Worm (Caenorhabditis elegans) whole organism, L4 larva: Measurements from ENCODE around the gene hat-1.

Experiments
- D1046.2 ChIP-seq: fragments of 200-800 bp; sonication (Bioruptor generic); IDR thresholded peaks from 2 replicates; pipeline ENCODE4 v1.3.6; 2022; ENCODE audit warnings: missing genetic modification characterization, missing compliant biosample characterization
- F10B5.3 ChIP-seq: sonication (generic microtip); optimal IDR thresholded peaks from 2 replicates; lab custom pipeline; 2016; ENCODE audit warnings: mild to moderate bottlenecking, missing genetic modification characterization, missing compliant biosample characterization
- F49E8.2 ChIP-seq: sonication (generic microtip); optimal IDR thresholded peaks from 2 replicates; lab custom pipeline; 2016; ENCODE audit warnings: missing compliant biosample characterization, mild to moderate bottlenecking, missing genetic modification characterization, borderline replicate concordance
- R02D3.7 ChIP-seq: fragments of 150-350 bp; sonication (generic microtip); optimal IDR thresholded peaks from 3 replicates; lab custom pipeline; 2014; ENCODE audit warnings: missing biosample characterization, missing genetic modification characterization
- T20F7.1 ChIP-seq: fragments of 200-800 bp; sonication (Bioruptor generic); optimal IDR thresholded peaks from 2 replicates; lab custom pipeline; 2018; ENCODE audit warnings: mild to moderate bottlenecking, missing genetic modification characterization, missing compliant biosample characterization
- T26A8.4 ChIP-seq: fragments of 200-800 bp; sonication (Bioruptor generic); IDR thresholded peaks from 2 replicates; pipeline ENCODE4 v1.3.6; 2022; ENCODE audit warnings: missing genetic modification characterization, missing compliant biosample characterization
- Y105C5A.15 ChIP-seq: fragments of 200-800 bp; sonication (Bioruptor generic); IDR thresholded peaks from 2 replicates; pipeline ENCODE4 v1.3.6; 2022; ENCODE audit warnings: missing genetic modification characterization, missing compliant biosample characterization
- Y48G9A.11 ChIP-seq: fragments of 200-800 bp; sonication (Bioruptor generic); IDR thresholded peaks from 2 replicates; pipeline ENCODE4 v1.3.6; 2022; ENCODE audit warnings: missing genetic modification reagents, missing genetic modification characterization, missing compliant biosample characterization
- Y5F2A.4 ChIP-seq: fragments of 200-800 bp; sonication (Bioruptor generic); optimal IDR thresholded peaks from 2 replicates; lab custom pipeline; 2018; ENCODE audit warnings: mild to moderate bottlenecking, missing genetic modification characterization, missing compliant biosample characterization
- Y75B8A.6 ChIP-seq: fragments of 200-800 bp; sonication (Bioruptor generic); IDR thresholded peaks from 2 replicates; pipeline ENCODE4 v1.3.6; 2022; ENCODE audit warnings: missing genetic modification reagents, missing genetic modification characterization, missing compliant biosample characterization
- ZK337.2 ChIP-seq: fragments of 200-800 bp; sonication (Bioruptor generic); IDR thresholded peaks from 2 replicates; pipeline ENCODE4 v1.3.6; 2022; ENCODE audit warnings: missing genetic modification reagents, missing genetic modification characterization, missing compliant biosample characterization
- ama-1 ChIP-seq: fragments of 150-350 bp; optimal IDR thresholded peaks from 2 replicates; lab custom pipeline; 2014; ENCODE audit warnings: inconsistent platforms, mixed read lengths
- arid-1 ChIP-seq: fragments of 200-800 bp; sonication (Bioruptor generic); conservative IDR thresholded peaks from 2 replicates; pipeline ENCODE4 v1.3.6; 2022; ENCODE audit warnings: missing genetic modification reagents, missing genetic modification characterization, missing compliant biosample characterization
- ceh-32 ChIP-seq: sonication (generic microtip); optimal IDR thresholded peaks from 2 replicates; lab custom pipeline; 2016; ENCODE audit warnings: mild to moderate bottlenecking, missing genetic modification characterization, missing compliant biosample characterization; ENCODE audit not compliant: poor library complexity
- ceh-62 ChIP-seq: sonication (generic microtip); optimal IDR thresholded peaks from 2 replicates; lab custom pipeline; 2017; ENCODE audit warnings: missing biosample characterization, missing genetic modification characterization
- ceh-82 ChIP-seq: sonication (generic microtip); optimal IDR thresholded peaks from 2 replicates; lab custom pipeline; 2017; ENCODE audit warnings: missing biosample characterization, missing genetic modification characterization
- cey-2 ChIP-seq: sonication (generic microtip); optimal IDR thresholded peaks from 3 replicates; lab custom pipeline; 2017; ENCODE audit warnings: missing genetic modification characterization, mild to moderate bottlenecking, missing compliant biosample characterization, antibody characterized with exemption, borderline replicate concordance; ENCODE audit not compliant: insufficient read depth
- ctbp-1 ChIP-seq: fragments of 200-800 bp; sonication (Bioruptor generic); IDR thresholded peaks from 2 replicates; pipeline ENCODE4 v1.3.6; 2022; ENCODE audit warnings: missing genetic modification reagents, missing genetic modification characterization, missing compliant biosample characterization
- daf-12 ChIP-seq: fragments of 150-350 bp; optimal IDR thresholded peaks from 2 replicates; lab custom pipeline; 2014; ENCODE audit warnings: missing biosample characterization, missing genetic modification reagents, missing genetic modification characterization
- daf-16 ChIP-seq, 3 experiments: sonication (generic microtip); optimal IDR thresholded peaks; 2 replicates each; lab custom pipeline; 2016 to 2017; ENCODE audit warnings: missing genetic modification characterization in 3 of 3, missing genetic modification reagents in 3 of 3, mild to moderate bottlenecking in 2 of 3, missing compliant biosample characterization in 2 of 3, missing biosample characterization in 1 of 3, moderate library complexity in 1 of 3
- daf-19 ChIP-seq: fragments of 200-800 bp; sonication (Bioruptor generic); conservative IDR thresholded peaks from 2 replicates; pipeline ENCODE4 v1.3.6; 2022; ENCODE audit warnings: missing genetic modification characterization, missing compliant biosample characterization
- dmd-8 ChIP-seq: fragments of 200-800 bp; sonication (Bioruptor generic); IDR thresholded peaks from 2 replicates; pipeline ENCODE4 v1.3.6; 2022; ENCODE audit warnings: missing genetic modification characterization, missing compliant biosample characterization
- dmd-9 ChIP-seq: fragments of 200-800 bp; sonication (Bioruptor generic); IDR thresholded peaks from 2 replicates; pipeline ENCODE4 v1.3.6; 2022; ENCODE audit warnings: missing genetic modification reagents, missing genetic modification characterization, missing compliant biosample characterization
- fos-1 ChIP-seq: fragments of 150-350 bp; optimal IDR thresholded peaks from 2 replicates; lab custom pipeline; 2014; ENCODE audit warnings: missing biosample characterization, missing genetic modification characterization
- hlh-30 ChIP-seq: sonication (generic microtip); optimal IDR thresholded peaks from 2 replicates; lab custom pipeline; 2017; ENCODE audit warnings: antibody characterized with exemption, mild to moderate bottlenecking, missing genetic modification characterization, missing compliant biosample characterization; ENCODE audit not compliant: insufficient read depth
- lin-1 ChIP-seq: fragments of 200-800 bp; sonication (Bioruptor generic); IDR thresholded peaks from 2 replicates; pipeline ENCODE4 v1.3.6; 2022; ENCODE audit warnings: missing genetic modification reagents, missing genetic modification characterization, missing compliant biosample characterization
- lin-15B ChIP-seq: fragments of 150-350 bp; sonication (generic microtip); optimal IDR thresholded peaks from 3 replicates; lab custom pipeline; 2014; ENCODE audit warnings: missing biosample characterization, missing genetic modification characterization
- lin-29 ChIP-seq: fragments of 200-800 bp; sonication (Bioruptor generic); IDR thresholded peaks from 2 replicates; pipeline ENCODE4 v1.3.6; 2022; ENCODE audit warnings: missing genetic modification reagents, missing genetic modification characterization, missing compliant biosample characterization
- lin-38 ChIP-seq: fragments of 200-800 bp; sonication (Bioruptor generic); IDR thresholded peaks from 2 replicates; pipeline ENCODE4 v1.3.6; 2022; ENCODE audit warnings: missing genetic modification reagents, missing genetic modification characterization, missing compliant biosample characterization
- lin-39 ChIP-seq: fragments of 150-350 bp; optimal IDR thresholded peaks from 2 replicates; lab custom pipeline; 2014; ENCODE audit warnings: missing biosample characterization, missing genetic modification reagents, missing genetic modification characterization
- lsy-2 ChIP-seq, 2 experiments: fragments of 150-350 bp in 1 of 2; sonication (generic microtip) in 1 of 2; optimal IDR thresholded peaks; 2 replicates each; lab custom pipeline; 2014 to 2017; ENCODE audit warnings: missing biosample characterization in 2 of 2, missing genetic modification characterization in 2 of 2
- mdl-1 ChIP-seq, 2 experiments: fragments of 150-350 bp in 1 of 2; sonication (generic microtip) in 1 of 2; optimal IDR thresholded peaks; 2 replicates each; lab custom pipeline; 2014 to 2017; ENCODE audit warnings: missing biosample characterization in 2 of 2, missing genetic modification characterization in 2 of 2
- mxl-2 ChIP-seq: fragments of 200-800 bp; sonication (Bioruptor generic); conservative IDR thresholded peaks from 2 replicates; pipeline ENCODE4 v1.3.6; 2022; ENCODE audit warnings: missing genetic modification reagents, missing genetic modification characterization, missing compliant biosample characterization
- nhr-10 ChIP-seq: fragments of 150-350 bp; optimal IDR thresholded peaks from 2 replicates; lab custom pipeline; 2014; ENCODE audit warnings: missing biosample characterization, missing genetic modification characterization
- nhr-102 ChIP-seq: sonication (generic microtip); optimal IDR thresholded peaks from 2 replicates; lab custom pipeline; 2016; ENCODE audit warnings: mild to moderate bottlenecking, missing genetic modification characterization, moderate library complexity, missing compliant biosample characterization
- nhr-11 ChIP-seq: fragments of 150-350 bp; optimal IDR thresholded peaks from 2 replicates; lab custom pipeline; 2014; ENCODE audit warnings: missing biosample characterization, missing genetic modification characterization
- nhr-25 ChIP-seq: sonication (generic microtip); optimal IDR thresholded peaks from 2 replicates; lab custom pipeline; 2017; ENCODE audit warnings: missing genetic modification characterization, mild to moderate bottlenecking, missing compliant biosample characterization, antibody characterized with exemption, moderate library complexity, borderline replicate concordance; ENCODE audit not compliant: insufficient read depth
- nhr-6 ChIP-seq: fragments of 150-350 bp; optimal IDR thresholded peaks from 2 replicates; lab custom pipeline; 2014; ENCODE audit warnings: missing biosample characterization, missing genetic modification characterization
- nhr-76 ChIP-seq: fragments of 150-350 bp; optimal IDR thresholded peaks from 2 replicates; lab custom pipeline; 2014; ENCODE audit warnings: missing biosample characterization, missing genetic modification characterization
- nhr-77 ChIP-seq: fragments of 150-350 bp; optimal IDR thresholded peaks from 2 replicates; lab custom pipeline; 2014; ENCODE audit warnings: missing biosample characterization, missing genetic modification characterization
- pha-4 ChIP-seq, 2 experiments: fragments of 150-350 bp in 1 of 2; fragments of 200-800 bp in 1 of 2; sonication (Bioruptor generic) in 1 of 2; IDR thresholded peaks in 1 of 2; optimal IDR thresholded peaks in 1 of 2; 2 replicates each; pipeline versions ENCODE4 v1.3.6 to Lab custom; 2014 to 2022; ENCODE audit warnings: missing genetic modification characterization in 2 of 2, missing genetic modification reagents in 2 of 2, missing biosample characterization in 1 of 2, missing compliant biosample characterization in 1 of 2
- set-16 ChIP-seq: fragments of 200-800 bp; sonication (Bioruptor generic); IDR thresholded peaks from 2 replicates; pipeline ENCODE4 v1.3.6; 2022; ENCODE audit warnings: missing genetic modification reagents, missing genetic modification characterization, missing compliant biosample characterization
- snpc-4 ChIP-seq: fragments of 150-350 bp; optimal IDR thresholded peaks from 2 replicates; lab custom pipeline; 2014; ENCODE audit warnings: missing biosample characterization, missing genetic modification characterization
- spr-3 ChIP-seq: fragments of 200-800 bp; sonication (Bioruptor generic); optimal IDR thresholded peaks from 2 replicates; lab custom pipeline; 2018; ENCODE audit warnings: mild to moderate bottlenecking, missing genetic modification characterization, missing compliant biosample characterization
- unc-62 ChIP-seq, 3 experiments: fragments of 150-350 bp in 1 of 3; sonication (generic microtip); optimal IDR thresholded peaks in 2 of 3; peaks in 1 of 3; 1 replicate in 1 of 3; 2 replicates in 2 of 3; lab custom pipeline; 2014 to 2017; ENCODE audit warnings: missing biosample characterization in 3 of 3, missing genetic modification characterization in 3 of 3, missing genetic modification reagents in 3 of 3, missing genotype in 1 of 3
- vab-7 ChIP-seq: fragments of 200-800 bp; sonication (Bioruptor generic); IDR thresholded peaks from 2 replicates; pipeline ENCODE4 v1.3.6; 2022; ENCODE audit warnings: missing genetic modification reagents, missing genetic modification characterization, missing compliant biosample characterization
- zag-1 ChIP-seq: fragments of 150-350 bp; optimal IDR thresholded peaks from 2 replicates; lab custom pipeline; 2014; ENCODE audit warnings: missing biosample characterization, missing genetic modification characterization
- zfp-3 ChIP-seq: fragments of 200-800 bp; sonication (Bioruptor generic); conservative IDR thresholded peaks from 2 replicates; pipeline ENCODE4 v1.3.6; 2022; ENCODE audit warnings: missing genetic modification reagents, missing genetic modification characterization, missing compliant biosample characterization
- zip-11 ChIP-seq: fragments of 200-800 bp; sonication (Bioruptor generic); IDR thresholded peaks from 2 replicates; pipeline ENCODE4 v1.3.6; 2022; ENCODE audit warnings: missing genetic modification characterization, missing compliant biosample characterization

The hat-1 gene

DNA sequence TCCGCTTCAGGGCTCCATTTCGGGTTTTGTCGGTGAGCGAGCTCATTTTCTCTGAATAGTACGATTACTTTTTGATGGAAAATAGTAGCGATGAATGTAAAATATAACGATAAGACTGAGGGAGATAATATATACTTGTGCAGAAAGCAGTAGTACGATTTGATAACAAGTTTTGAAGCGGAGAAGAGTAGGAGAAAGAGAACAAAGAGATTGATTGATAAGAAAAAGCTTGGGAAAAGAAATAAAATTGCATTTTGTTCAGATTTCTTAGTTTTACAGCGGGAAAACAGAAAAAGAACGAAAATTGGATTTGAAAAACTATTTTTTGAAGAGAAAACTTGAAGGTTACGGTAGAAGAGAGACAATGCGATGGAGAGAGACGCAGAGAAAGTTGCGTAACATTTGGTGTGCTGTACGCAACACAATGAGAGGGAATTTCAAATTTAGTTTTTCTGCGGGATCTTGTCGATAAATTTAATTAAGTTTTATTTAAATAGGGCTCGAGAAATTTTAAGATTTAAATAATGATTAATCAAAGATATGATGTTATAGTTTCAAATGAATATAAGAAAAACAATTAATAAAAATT is 49.4 kb downstream of the hat-1 start, which contains the start of gene umps-1 (continued):
- TF ChIP-seq snpc-4 (tag; lab: Kevin White, UChicago) (no peak), ceh-32 (tag; lab: Kevin White, UChicago) (no peak), Y5F2A.4 (GFP tag; lab: Kevin White, UChicago) (no peak), nhr-6 (peak; percentile 59), arid-1 (no peak), vab-7 (no peak), pha-4 (GFP tag; IDR thresholded peaks at IDR 0.05; lab: Robert Waterston, UW) (no peak), pha-4 (tag; optimal IDR thresholded peaks at IDR 0.05; lab: Kevin White, UChicago) (no peak), F10B5.3 (tag; lab: Kevin White, UChicago) (no peak), T26A8.4 (no peak), F49E8.2 (tag; lab: Kevin White, UChicago) (no peak), nhr-11 (tag; lab: Kevin White, UChicago) (peak; percentile 30), daf-19 (GFP tag; lab: Robert Waterston, UW) (no peak), dmd-9 (GFP tag; lab: Robert Waterston, UW) (no peak), mxl-2 (GFP tag; lab: Robert Waterston, UW) (no peak), nhr-10 (tag; lab: Kevin White, UChicago) (no peak), daf-16 (GFP tag; optimal IDR thresholded peaks at IDR 0.05; lab: Kevin White, UChicago) (no peak), daf-16 (tag; optimal IDR thresholded peaks at IDR 0.05; lab: Kevin White, UChicago) (peak; percentile 47), R02D3.7 (tag; lab: Kevin White, UChicago) (no peak), ctbp-1 (GFP tag; lab: Robert Waterston, UW) (no peak), nhr-25 (tag; lab: Kevin White, UChicago) (peak; percentile 51), ceh-62 (tag; lab: Kevin White, UChicago) (no peak), lin-15B (tag; lab: Kevin White, UChicago) (no peak), ZK337.2 (no peak), Y75B8A.6 (no peak), zfp-3 (GFP tag; lab: Robert Waterston, UW) (no peak), lsy-2 (tag; optimal IDR thresholded peaks at IDR 0.05; lab: Kevin White, UChicago) (peak; percentile 80 to 99), lin-1 (no peak), mdl-1 (tag; optimal IDR thresholded peaks at IDR 0.05; lab: Kevin White, UChicago) (no peak), cey-2 (tag; lab: Kevin White, UChicago) (no peak), lin-29 (GFP tag; lab: Robert Waterston, UW) (no peak), daf-12 (no peak), set-16 (GFP tag; lab: Robert Waterston, UW) (no peak), hlh-30 (tag; lab: Kevin White, UChicago) (peak; percentile 64), lin-38 (peak; percentile 67), nhr-76 (no peak), nhr-102 (tag; lab: Kevin White, UChicago) (no peak), spr-3 (no peak), nhr-77 (tag; lab: Kevin White, UChicago) (peak; percentile 40), ama-1 (lab: Kevin White, UChicago) (no peak), fos-1 (no peak), zag-1 (no peak), Y48G9A.11 (GFP tag; lab: Robert Waterston, UW) (no peak), lin-39 (tag; lab: Kevin White, UChicago) (no peak), T20F7.1 (GFP tag; lab: Kevin White, UChicago) (no peak), D1046.2 (GFP tag; lab: Robert Waterston, UW) (no peak), ceh-82 (tag; lab: Kevin White, UChicago) (no peak), dmd-8 (GFP tag; lab: Robert Waterston, UW) (no peak), unc-62 (GFP tag; optimal IDR thresholded peaks at IDR 0.05 in 1 of 2; lab: Kevin White, UChicago) (no peak), unc-62 (tag; optimal IDR thresholded peaks at IDR 0.05; lab: Kevin White, UChicago) (no peak), Y105C5A.15 (GFP tag; lab: Robert Waterston, UW) (no peak), zip-11 (GFP tag; lab: Robert Waterston, UW) (no peak)
